Fruit fly (Drosophila melanogaster) whole organism, pupa: ENCODE measurements around the gene CG31093.

ENCODE experiments used
- CG10348 ChIP-seq: fragments of 200-800 bp; sonication (Bioruptor generic); IDR thresholded peaks from 2 replicates; pipeline ENCODE4 v1.3.6; 2022; ENCODE audit warnings: missing biosample characterization, missing genetic modification characterization
- CG12605 ChIP-seq: fragments of 200-800 bp; sonication (Bioruptor generic); IDR thresholded peaks from 2 replicates; pipeline ENCODE4 v1.3.6; 2022; ENCODE audit warnings: missing biosample characterization, missing genetic modification characterization
- CG13204 ChIP-seq: fragments of 200-800 bp; sonication (Bioruptor generic); optimal IDR thresholded peaks from 2 replicates; lab custom pipeline; 2018; ENCODE audit warnings: missing biosample characterization, mild to moderate bottlenecking, missing genetic modification characterization, moderate library complexity
- CG14655 ChIP-seq: fragments of 200-800 bp; sonication (Bioruptor generic); optimal IDR thresholded peaks from 3 replicates; lab custom pipeline; 2017; ENCODE audit warnings: mild to moderate bottlenecking, missing biosample characterization, missing genetic modification reagents, missing genetic modification characterization
- CG15710 ChIP-seq: fragments of 200-800 bp; sonication (Bioruptor generic); optimal IDR thresholded peaks from 2 replicates; lab custom pipeline; 2018; ENCODE audit warnings: missing biosample characterization, mild to moderate bottlenecking, missing genetic modification characterization, moderate library complexity
- CG17806 ChIP-seq: fragments of 200-800 bp; sonication (Bioruptor generic); optimal IDR thresholded peaks from 2 replicates; lab custom pipeline; 2018; ENCODE audit warnings: missing biosample characterization, mild to moderate bottlenecking, missing genetic modification characterization, moderate library complexity
- CG32121 ChIP-seq: fragments of 200-800 bp; sonication (Bioruptor generic); IDR thresholded peaks from 2 replicates; pipeline ENCODE4 v1.3.6; 2022; ENCODE audit warnings: missing biosample characterization, missing genetic modification characterization
- CG34367 ChIP-seq: fragments of 200-800 bp; sonication (Bioruptor generic); optimal IDR thresholded peaks from 2 replicates; lab custom pipeline; 2018; ENCODE audit warnings: missing biosample characterization, mild to moderate bottlenecking, missing genetic modification characterization
- CG4496 ChIP-seq: fragments of 200-800 bp; sonication (Bioruptor generic); IDR thresholded peaks from 3 replicates; pipeline ENCODE4 v1.3.6; 2022; ENCODE audit warnings: missing biosample characterization, missing genetic modification characterization
- CG8159 ChIP-seq: fragments of 200-800 bp; sonication (Bioruptor generic); optimal IDR thresholded peaks from 3 replicates; lab custom pipeline; 2018; ENCODE audit warnings: missing biosample characterization, mild to moderate bottlenecking, missing genetic modification characterization, moderate library complexity
- CG8301 ChIP-seq: fragments of 200-800 bp; sonication (Bioruptor generic); optimal IDR thresholded peaks from 2 replicates; lab custom pipeline; 2018; ENCODE audit warnings: missing biosample characterization, mild to moderate bottlenecking, missing genetic modification characterization
- CG9948 ChIP-seq: fragments of 200-800 bp; sonication (Bioruptor generic); optimal IDR thresholded peaks from 2 replicates; lab custom pipeline; 2018; ENCODE audit warnings: missing biosample characterization, mild to moderate bottlenecking, missing genetic modification characterization, moderate library complexity
- D1 ChIP-seq: fragments of 200-800 bp; sonication (Bioruptor generic); optimal IDR thresholded peaks from 2 replicates; lab custom pipeline; 2018; ENCODE audit warnings: missing biosample characterization, mild to moderate bottlenecking, missing genetic modification characterization, moderate library complexity
- EcR ChIP-seq: fragments of 200-800 bp; sonication (Bioruptor generic); optimal IDR thresholded peaks from 3 replicates; lab custom pipeline; 2019; ENCODE audit warnings: missing biosample characterization, missing genetic modification characterization, mild to moderate bottlenecking, moderate library complexity, missing genetic modification reagents
- Ets98B ChIP-seq: fragments of 200-800 bp; sonication (Bioruptor generic); IDR thresholded peaks from 2 replicates; pipeline ENCODE4 v1.3.6; 2022; ENCODE audit warnings: missing biosample characterization, missing genetic modification characterization
- Pif1A ChIP-seq: fragments of 200-800 bp; sonication (Bioruptor generic); optimal IDR thresholded peaks from 3 replicates; lab custom pipeline; 2016; ENCODE audit warnings: missing biosample characterization, missing genetic modification characterization
- Pif1B ChIP-seq: fragments of 200-800 bp; sonication (Bioruptor generic); optimal IDR thresholded peaks from 3 replicates; lab custom pipeline; 2016; ENCODE audit warnings: missing biosample characterization, missing genetic modification characterization
- Snoo ChIP-seq: fragments of 200-800 bp; sonication (Bioruptor generic); optimal IDR thresholded peaks from 3 replicates; lab custom pipeline; 2017; ENCODE audit warnings: missing biosample characterization, mild to moderate bottlenecking, missing genetic modification characterization, inconsistent platforms
- fd96Ca ChIP-seq: fragments of 200-800 bp; sonication (Bioruptor generic); IDR thresholded peaks from 3 replicates; pipeline ENCODE4 v1.3.6; 2022; ENCODE audit warnings: missing biosample characterization, missing genetic modification characterization
- gl ChIP-seq: fragments of 200-800 bp; sonication (Bioruptor generic); optimal IDR thresholded peaks from 2 replicates; lab custom pipeline; 2018; ENCODE audit warnings: missing biosample characterization, mild to moderate bottlenecking, missing genetic modification characterization
- rn ChIP-seq: fragments of 200-800 bp; sonication (Bioruptor generic); IDR thresholded peaks from 2 replicates; pipeline ENCODE4 v1.3.6; 2022; ENCODE audit warnings: missing biosample characterization, missing genetic modification characterization

CG31093 gene

dm6 chr3R:25778205-25778604 lies 12.1 kb downstream of the CG31093 start, which contains the start of gene CG4956:
TSS of gene CG4956 (minus strand) at chr3R:25778305.
- TF ChIP-seq rn (GFP tag; lab: Robert Waterston, UW) (no peak), CG9948 (tag; lab: Kevin White, UChicago) (no peak), CG12605 (GFP tag; lab: Robert Waterston, UW) (no peak), CG34367 (tag; lab: Kevin White, UChicago) (no peak), CG10348 (GFP tag; lab: Robert Waterston, UW) (no peak), Snoo (tag; lab: Kevin White, UChicago) (no peak), CG13204 (GFP tag; lab: Kevin White, UChicago) (no peak)

dm6 chr3R:25777098-25777497 lies 13.2 kb downstream of the CG31093 start, which contains the start of gene CG17195:
TSS of gene CG17195 (minus strand) at chr3R:25777198.
- TF ChIP-seq CG17806, result no peak
- TF ChIP-seq CG12605 (GFP tag; lab: Robert Waterston, UW), result no peak
- no peak for TF ChIP-seq CG8159 (tag; lab: Kevin White, UChicago)
- TF ChIP-seq CG13204 (GFP tag; lab: Kevin White, UChicago), result no peak

- no peak for TF ChIP-seq EcR (GFP tag; lab: Kevin White, UChicago)
- TF ChIP-seq CG17806, result no peak
- TF ChIP-seq CG4496, result no peak
- no peak for TF ChIP-seq CG32121 (GFP tag; lab: Robert Waterston, UW)
- no peak for TF ChIP-seq CG14655 (GFP tag; lab: Kevin White, UChicago)
- TF ChIP-seq CG15710 (tag; lab: Kevin White, UChicago), result no peak
- no peak for TF ChIP-seq Pif1B
- TF ChIP-seq CG34367 (tag; lab: Kevin White, UChicago), result no peak
- TF ChIP-seq CG10348 (GFP tag; lab: Robert Waterston, UW), result no peak
- no peak for TF ChIP-seq fd96Ca (GFP tag; lab: Robert Waterston, UW)
- no peak for TF ChIP-seq CG9948 (tag; lab: Kevin White, UChicago)
- no peak for TF ChIP-seq CG12605 (GFP tag; lab: Robert Waterston, UW)
- no peak for TF ChIP-seq gl
- TF ChIP-seq CG8159 (tag; lab: Kevin White, UChicago), result no peak
- TF ChIP-seq D1 (tag; lab: Kevin White, UChicago), result no peak
- TF ChIP-seq Ets98B, result no peak
- TF ChIP-seq Snoo (tag; lab: Kevin White, UChicago), result no peak
- no peak for TF ChIP-seq Pif1A
- no peak for TF ChIP-seq rn (GFP tag; lab: Robert Waterston, UW)
- no peak for TF ChIP-seq CG13204 (GFP tag; lab: Kevin White, UChicago)
Observed at dm6 chr3R:25776137-25776536, 14.1 kb downstream of the CG31093 start, which contains the start of gene CG17196. TSS of gene CG17196 (minus strand) at chr3R:25776237.

- no peak for TF ChIP-seq EcR (GFP tag; lab: Kevin White, UChicago)
- no peak for TF ChIP-seq D1 (tag; lab: Kevin White, UChicago)
- TF ChIP-seq CG15710 (tag; lab: Kevin White, UChicago), result no peak
- no peak for TF ChIP-seq CG8159 (tag; lab: Kevin White, UChicago)
- no peak for TF ChIP-seq CG32121 (GFP tag; lab: Robert Waterston, UW)
- TF ChIP-seq CG8301 (tag; lab: Kevin White, UChicago), result no peak
- no peak for TF ChIP-seq CG13204 (GFP tag; lab: Kevin White, UChicago)
- no peak for TF ChIP-seq Ets98B
- TF ChIP-seq CG12605 (GFP tag; lab: Robert Waterston, UW), result no peak
- no peak for TF ChIP-seq CG17806
- no peak for TF ChIP-seq gl
- no peak for TF ChIP-seq CG4496
- no peak for TF ChIP-seq CG10348 (GFP tag; lab: Robert Waterston, UW)
- TF ChIP-seq rn (GFP tag; lab: Robert Waterston, UW), result no peak
Observed at dm6 chr3R:25775269-25775668, 15.0 kb downstream of the CG31093 start, which contains the start of the genes CG17197 and CG17198. TSS of gene CG17197 (minus strand) at chr3R:25775369. TSS of gene CG17198 (minus strand) at chr3R:25775369.

dm6 chr3R:25763005-25763404 lies 27.3 kb downstream of the CG31093 start, which contains the start of gene LpR1:
TSS of gene LpR1 (minus strand) at chr3R:25763105.
- TF ChIP-seq gl, result no peak
- no peak for TF ChIP-seq CG32121 (GFP tag; lab: Robert Waterston, UW)
- TF ChIP-seq Snoo (tag; lab: Kevin White, UChicago), result no peak
- TF ChIP-seq rn (GFP tag; lab: Robert Waterston, UW), result no peak
- TF ChIP-seq EcR (GFP tag; lab: Kevin White, UChicago), result no peak
- no peak for TF ChIP-seq CG9948 (tag; lab: Kevin White, UChicago)
- TF ChIP-seq CG14655 (GFP tag; lab: Kevin White, UChicago), result no peak
- no peak for TF ChIP-seq Pif1B
- TF ChIP-seq CG8159 (tag; lab: Kevin White, UChicago), result no peak
- TF ChIP-seq CG8301 (tag; lab: Kevin White, UChicago), result no peak
- no peak for TF ChIP-seq CG17806
- no peak for TF ChIP-seq fd96Ca (GFP tag; lab: Robert Waterston, UW)
- no peak for TF ChIP-seq CG4496
- TF ChIP-seq CG10348 (GFP tag; lab: Robert Waterston, UW), result no peak
- no peak for TF ChIP-seq CG12605 (GFP tag; lab: Robert Waterston, UW)
- no peak for TF ChIP-seq Ets98B
- TF ChIP-seq CG15710 (tag; lab: Kevin White, UChicago), result no peak
- no peak for TF ChIP-seq CG13204 (GFP tag; lab: Kevin White, UChicago)
- TF ChIP-seq D1 (tag; lab: Kevin White, UChicago), result no peak
- no peak for TF ChIP-seq Pif1A
